Worm (Caenorhabditis elegans) whole organism, L4/young adult: ENCODE results near the gene fbxb-61.

Source experiments
- W03F9.2 ChIP-seq: fragments of 150-350 bp; optimal IDR thresholded peaks from 2 replicates; lab custom pipeline; 2014; ENCODE audit warnings: missing biosample characterization, missing genetic modification characterization
- dao-5 ChIP-seq: sonication (generic microtip); optimal IDR thresholded peaks from 2 replicates; lab custom pipeline; 2016; ENCODE audit warnings: missing genotype, missing genetic modification characterization, moderate library complexity, missing compliant biosample characterization
- him-1 ChIP-seq: sonication (generic microtip); optimal IDR thresholded peaks from 2 replicates; lab custom pipeline; 2016; ENCODE audit warnings: missing genotype, missing genetic modification reagents, missing genetic modification characterization, missing compliant biosample characterization

DNA sequence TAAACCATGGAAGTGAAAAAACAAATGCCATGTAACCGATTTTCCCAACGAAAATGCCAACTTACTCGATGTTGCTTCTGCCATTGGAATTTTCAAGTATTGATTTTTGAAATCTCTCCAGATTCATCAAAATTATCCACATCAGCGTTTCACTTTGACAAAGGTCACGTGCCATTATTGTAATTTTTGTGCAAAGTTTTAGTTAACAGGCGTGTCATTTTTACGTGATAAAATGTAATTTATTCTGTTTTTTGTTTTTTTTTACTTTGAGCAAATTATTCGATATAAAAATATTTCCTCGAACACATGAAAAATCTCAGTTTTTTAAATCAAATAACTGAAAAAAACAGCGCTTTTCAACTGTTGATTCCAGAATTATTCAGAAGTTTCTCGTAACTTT is 41.6 kb upstream of the fbxb-61 start, which contains the start of gene F21D9.2:
- TF ChIP-seq him-1 (tag; lab: Kevin White, UChicago) = no peak
- TF ChIP-seq W03F9.2 (tag; lab: Kevin White, UChicago) = no peak
- no peak for TF ChIP-seq dao-5 (tag; lab: Kevin White, UChicago)
